Worm (Caenorhabditis elegans) whole organism, L4 larva: Measurements from ENCODE around the gene sdz-10.

Experiments used
- aly-2 ChIP-seq: sonication (generic microtip); optimal IDR thresholded peaks from 2 replicates; lab custom pipeline; 2018; ENCODE audit warnings: missing biosample characterization, missing genetic modification characterization
- lin-15B ChIP-seq: fragments of 150-350 bp; sonication (generic microtip); optimal IDR thresholded peaks from 3 replicates; lab custom pipeline; 2014; ENCODE audit warnings: missing biosample characterization, missing genetic modification characterization
- lsy-2 ChIP-seq, 2 experiments: fragments of 150-350 bp in 1 of 2; sonication (generic microtip) in 1 of 2; optimal IDR thresholded peaks; 2 replicates each; lab custom pipeline; 2014 to 2017; ENCODE audit warnings: missing biosample characterization in 2 of 2, missing genetic modification characterization in 2 of 2
- nhr-111 ChIP-seq: fragments of 200-800 bp; sonication (Bioruptor generic); optimal IDR thresholded peaks from 2 replicates; lab custom pipeline; 2018; ENCODE audit warnings: mild to moderate bottlenecking, missing genetic modification characterization, missing compliant biosample characterization

DNA sequence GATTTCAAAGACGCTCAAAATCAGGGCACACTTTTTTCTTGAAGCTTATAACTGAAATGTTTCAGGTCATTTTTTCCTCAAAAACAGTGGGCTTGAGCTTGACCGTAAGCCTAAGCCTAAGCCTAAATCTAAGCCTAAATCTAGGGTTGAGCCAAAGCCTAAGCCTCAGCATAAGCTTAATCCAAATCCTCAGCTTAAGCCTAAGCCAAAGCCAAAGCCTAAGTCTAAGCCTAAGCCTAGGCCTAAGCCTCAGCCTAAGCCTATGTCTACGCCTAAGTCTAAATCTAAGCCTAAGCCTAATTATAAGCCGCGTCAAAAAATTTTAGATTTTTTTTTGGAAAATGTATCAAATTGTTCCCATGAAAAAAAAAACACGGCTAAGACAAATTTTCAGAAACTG is 37.8 kb downstream of the sdz-10 start:
- TF ChIP-seq nhr-111 (GFP tag; lab: Kevin White, UChicago): no peak
- TF ChIP-seq lsy-2 (tag; optimal IDR thresholded peaks at IDR 0.05; lab: Kevin White, UChicago): no peak
- no peak for TF ChIP-seq lin-15B
- no peak for TF ChIP-seq aly-2 (tag; lab: Kevin White, UChicago)
